Worm (Caenorhabditis elegans) whole organism, midembryonic: ENCODE data around the gene atgl-1.

Experiments used
- T22C8.4 ChIP-seq: fragments of 200-800 bp; sonication (Bioruptor generic); IDR thresholded peaks from 2 replicates; pipeline ENCODE4 v1.3.6; 2022; ENCODE audit warnings: missing genetic modification characterization, missing compliant biosample characterization
- flt-1 ChIP-seq: fragments of 200-800 bp; sonication (Bioruptor generic); IDR thresholded peaks from 2 replicates; pipeline ENCODE4 v1.3.6; 2022; ENCODE audit warnings: missing genetic modification characterization, missing compliant biosample characterization
- med-1 ChIP-seq: sonication (generic microtip); optimal IDR thresholded peaks from 2 replicates; lab custom pipeline; 2017; ENCODE audit warnings: missing genetic modification characterization, mild to moderate bottlenecking, missing compliant biosample characterization, antibody characterized with exemption, missing genetic modification reagents; ENCODE audit not compliant: insufficient read depth
- ref-1 ChIP-seq: fragments of 200-800 bp; sonication (Bioruptor generic); conservative IDR thresholded peaks from 2 replicates; pipeline ENCODE4 v1.3.6; 2022; ENCODE audit warnings: missing genetic modification reagents, missing genetic modification characterization, missing compliant biosample characterization
- tab-1 ChIP-seq: fragments of 200-800 bp; sonication (Bioruptor generic); IDR thresholded peaks from 2 replicates; pipeline ENCODE4 v1.3.6; 2022; ENCODE audit warnings: missing genetic modification characterization, missing compliant biosample characterization
- ztf-23 ChIP-seq: fragments of 200-800 bp; sonication (Bioruptor generic); IDR thresholded peaks from 2 replicates; pipeline ENCODE4 v1.3.6; 2022; ENCODE audit warnings: missing genetic modification reagents, missing genetic modification characterization, missing compliant biosample characterization
- ztf-29 ChIP-seq: fragments of 200-800 bp; sonication (Bioruptor generic); IDR thresholded peaks from 2 replicates; pipeline ENCODE4 v1.3.6; 2022; ENCODE audit warnings: missing genetic modification reagents, missing genetic modification characterization, missing compliant biosample characterization

ce11 chrIII:6421973-6422511, 2.8 kb upstream of the atgl-1 start:
- no peak for TF ChIP-seq tab-1 (GFP tag; lab: Robert Waterston, UW)
- no peak for TF ChIP-seq flt-1 (GFP tag; lab: Robert Waterston, UW)
- TF ChIP-seq T22C8.4 (GFP tag; lab: Robert Waterston, UW), result no peak
- TF ChIP-seq ztf-23 (GFP tag; lab: Robert Waterston, UW), result no peak
- no peak for TF ChIP-seq med-1
- no peak for TF ChIP-seq ref-1 (GFP tag; lab: Robert Waterston, UW)
- TF ChIP-seq ztf-29 (GFP tag; lab: Robert Waterston, UW), result no peak
